Worm (Caenorhabditis elegans) whole organism, L4 larva: Measurements from ENCODE around the gene B0281.3.

Source experiments
- F10B5.3 ChIP-seq: sonication (generic microtip); optimal IDR thresholded peaks from 2 replicates; lab custom pipeline; 2016; ENCODE audit warnings: mild to moderate bottlenecking, missing genetic modification characterization, missing compliant biosample characterization
- R02D3.7 ChIP-seq: fragments of 150-350 bp; sonication (generic microtip); optimal IDR thresholded peaks from 3 replicates; lab custom pipeline; 2014; ENCODE audit warnings: missing biosample characterization, missing genetic modification characterization
- Y105C5A.15 ChIP-seq: fragments of 200-800 bp; sonication (Bioruptor generic); IDR thresholded peaks from 2 replicates; pipeline ENCODE4 v1.3.6; 2022; ENCODE audit warnings: missing genetic modification characterization, missing compliant biosample characterization
- ZK337.2 ChIP-seq: fragments of 200-800 bp; sonication (Bioruptor generic); IDR thresholded peaks from 2 replicates; pipeline ENCODE4 v1.3.6; 2022; ENCODE audit warnings: missing genetic modification reagents, missing genetic modification characterization, missing compliant biosample characterization
- ama-1 ChIP-seq: fragments of 150-350 bp; optimal IDR thresholded peaks from 2 replicates; lab custom pipeline; 2014; ENCODE audit warnings: inconsistent platforms, mixed read lengths
- ceh-20 ChIP-seq: fragments of 200-800 bp; sonication (Bioruptor generic); IDR thresholded peaks from 2 replicates; pipeline ENCODE4 v1.3.6; 2022; ENCODE audit warnings: missing genetic modification reagents, missing genetic modification characterization, missing compliant biosample characterization
- ceh-44 ChIP-seq: fragments of 200-800 bp; sonication (Bioruptor generic); IDR thresholded peaks from 2 replicates; pipeline ENCODE4 v1.3.6; 2022; ENCODE audit warnings: missing genetic modification reagents, missing genetic modification characterization, missing compliant biosample characterization
- cey-2 ChIP-seq: sonication (generic microtip); optimal IDR thresholded peaks from 3 replicates; lab custom pipeline; 2017; ENCODE audit warnings: missing genetic modification characterization, mild to moderate bottlenecking, missing compliant biosample characterization, antibody characterized with exemption, borderline replicate concordance; ENCODE audit not compliant: insufficient read depth
- ctbp-1 ChIP-seq: fragments of 200-800 bp; sonication (Bioruptor generic); IDR thresholded peaks from 2 replicates; pipeline ENCODE4 v1.3.6; 2022; ENCODE audit warnings: missing genetic modification reagents, missing genetic modification characterization, missing compliant biosample characterization
- daf-19 ChIP-seq: fragments of 200-800 bp; sonication (Bioruptor generic); conservative IDR thresholded peaks from 2 replicates; pipeline ENCODE4 v1.3.6; 2022; ENCODE audit warnings: missing genetic modification characterization, missing compliant biosample characterization
- dmd-8 ChIP-seq: fragments of 200-800 bp; sonication (Bioruptor generic); IDR thresholded peaks from 2 replicates; pipeline ENCODE4 v1.3.6; 2022; ENCODE audit warnings: missing genetic modification characterization, missing compliant biosample characterization
- duxl-1 ChIP-seq: sonication (generic microtip); optimal IDR thresholded peaks from 2 replicates; lab custom pipeline; 2016; ENCODE audit warnings: mild to moderate bottlenecking, missing genetic modification characterization, moderate library complexity, missing compliant biosample characterization; ENCODE audit not compliant: poor library complexity
- dve-1 ChIP-seq: sonication (generic microtip); optimal IDR thresholded peaks from 2 replicates; lab custom pipeline; 2017; ENCODE audit warnings: antibody characterized with exemption, mild to moderate bottlenecking, missing genetic modification characterization, missing compliant biosample characterization; ENCODE audit not compliant: insufficient read depth
- hlh-11 ChIP-seq: fragments of 200-800 bp; sonication (Bioruptor generic); optimal IDR thresholded peaks from 2 replicates; lab custom pipeline; 2018; ENCODE audit warnings: mild to moderate bottlenecking, missing genetic modification characterization, missing compliant biosample characterization
- jun-1 ChIP-seq: fragments of 150-350 bp; optimal IDR thresholded peaks from 2 replicates; lab custom pipeline; 2014; ENCODE audit warnings: missing biosample characterization, missing genetic modification reagents, missing genetic modification characterization
- lin-13 ChIP-seq: fragments of 150-350 bp; optimal IDR thresholded peaks from 2 replicates; lab custom pipeline; 2014; ENCODE audit warnings: missing biosample characterization, missing genetic modification reagents, missing genetic modification characterization
- madf-9 ChIP-seq: fragments of 200-800 bp; sonication (Bioruptor generic); conservative IDR thresholded peaks from 2 replicates; pipeline ENCODE4 v1.3.6; 2022; ENCODE audit warnings: missing genetic modification reagents, missing genetic modification characterization, missing compliant biosample characterization
- mdl-1 ChIP-seq, 2 experiments: fragments of 150-350 bp in 1 of 2; sonication (generic microtip) in 1 of 2; optimal IDR thresholded peaks; 2 replicates each; lab custom pipeline; 2014 to 2017; ENCODE audit warnings: missing biosample characterization in 2 of 2, missing genetic modification characterization in 2 of 2
- mdt-29 ChIP-seq: fragments of 200-800 bp; sonication (Bioruptor generic); IDR thresholded peaks from 2 replicates; pipeline ENCODE4 v1.3.6; 2022; ENCODE audit warnings: missing genetic modification reagents, missing genetic modification characterization, missing compliant biosample characterization
- mep-1 ChIP-seq: fragments of 150-350 bp; sonication (generic microtip); optimal IDR thresholded peaks from 3 replicates; lab custom pipeline; 2014; ENCODE audit warnings: missing biosample characterization, missing genetic modification characterization
- mxl-3 ChIP-seq: fragments of 200-800 bp; sonication (Bioruptor generic); optimal IDR thresholded peaks from 2 replicates; lab custom pipeline; 2018; ENCODE audit warnings: mild to moderate bottlenecking, missing genetic modification characterization, missing compliant biosample characterization
- nhr-102 ChIP-seq: sonication (generic microtip); optimal IDR thresholded peaks from 2 replicates; lab custom pipeline; 2016; ENCODE audit warnings: mild to moderate bottlenecking, missing genetic modification characterization, moderate library complexity, missing compliant biosample characterization
- nhr-11 ChIP-seq: fragments of 150-350 bp; optimal IDR thresholded peaks from 2 replicates; lab custom pipeline; 2014; ENCODE audit warnings: missing biosample characterization, missing genetic modification characterization
- nhr-237 ChIP-seq: sonication (generic microtip); optimal IDR thresholded peaks from 2 replicates; lab custom pipeline; 2017; ENCODE audit warnings: missing biosample characterization, missing genetic modification characterization
- nhr-28 ChIP-seq: fragments of 150-350 bp; optimal IDR thresholded peaks from 2 replicates; lab custom pipeline; 2014; ENCODE audit warnings: missing biosample characterization, missing genetic modification characterization
- nhr-41 ChIP-seq: fragments of 200-800 bp; sonication (Bioruptor generic); IDR thresholded peaks from 2 replicates; pipeline ENCODE4 v1.3.6; 2022; ENCODE audit warnings: missing genetic modification reagents, missing genetic modification characterization, missing compliant biosample characterization
- nhr-48 ChIP-seq: sonication (generic microtip); optimal IDR thresholded peaks from 2 replicates; lab custom pipeline; 2016; ENCODE audit warnings: mild to moderate bottlenecking, missing genetic modification characterization, missing compliant biosample characterization
- sdz-12 ChIP-seq: fragments of 200-800 bp; sonication (Bioruptor generic); optimal IDR thresholded peaks from 2 replicates; lab custom pipeline; 2018; ENCODE audit warnings: mild to moderate bottlenecking, missing genetic modification characterization, missing compliant biosample characterization
- set-16 ChIP-seq: fragments of 200-800 bp; sonication (Bioruptor generic); IDR thresholded peaks from 2 replicates; pipeline ENCODE4 v1.3.6; 2022; ENCODE audit warnings: missing genetic modification reagents, missing genetic modification characterization, missing compliant biosample characterization
- snpc-1.2 ChIP-seq: fragments of 200-800 bp; sonication (Bioruptor generic); IDR thresholded peaks from 2 replicates; pipeline ENCODE4 v1.3.6; 2022; ENCODE audit warnings: missing genetic modification reagents, missing genetic modification characterization, missing compliant biosample characterization
- tra-1 ChIP-seq: fragments of 200-800 bp; sonication (Bioruptor generic); IDR thresholded peaks from 2 replicates; pipeline ENCODE4 v1.3.6; 2022; ENCODE audit warnings: missing genetic modification reagents, missing genetic modification characterization, missing compliant biosample characterization
- unc-62 ChIP-seq, 3 experiments: fragments of 150-350 bp in 1 of 3; sonication (generic microtip); optimal IDR thresholded peaks in 2 of 3; peaks in 1 of 3; 1 replicate in 1 of 3; 2 replicates in 2 of 3; lab custom pipeline; 2014 to 2017; ENCODE audit warnings: missing biosample characterization in 3 of 3, missing genetic modification characterization in 3 of 3, missing genetic modification reagents in 3 of 3, missing genotype in 1 of 3
- ztf-11 ChIP-seq: fragments of 150-350 bp; optimal IDR thresholded peaks from 2 replicates; lab custom pipeline; 2014; ENCODE audit warnings: missing biosample characterization, missing genetic modification characterization

The B0281.3 gene

ce11 chrII:2342004-2342479 is 35.2 kb downstream of the B0281.3 start, which contains the start of gene F43C11.6 (continued):
- no peak for TF ChIP-seq sdz-12 (GFP tag; lab: Kevin White, UChicago)
- TF ChIP-seq ctbp-1 (GFP tag; lab: Robert Waterston, UW) = no peak
- TF ChIP-seq Y105C5A.15 (GFP tag; lab: Robert Waterston, UW) = no peak
- no peak for TF ChIP-seq ZK337.2 (GFP tag; lab: Robert Waterston, UW)
- peak; percentile 67 for TF ChIP-seq R02D3.7
- TF ChIP-seq mep-1 (tag; lab: Kevin White, UChicago) = no peak

DNA sequence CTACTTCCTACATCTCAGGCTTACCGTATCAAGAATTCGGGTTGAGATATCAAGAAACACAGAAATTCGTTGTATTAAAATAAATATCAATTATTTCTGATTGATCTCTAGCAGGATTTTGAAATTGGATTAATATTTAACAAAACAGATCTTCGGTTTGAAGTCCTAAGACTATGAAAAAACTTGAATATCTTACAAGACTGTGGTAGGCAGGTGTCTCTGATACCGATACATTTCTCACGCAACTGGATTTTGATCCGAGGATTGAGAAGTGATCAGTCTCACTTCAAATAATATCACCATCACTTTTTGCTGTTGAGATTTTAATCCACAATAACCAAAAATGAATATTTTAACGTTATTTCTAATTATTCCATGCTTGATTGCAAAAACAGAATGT is 39.8 kb downstream of the B0281.3 start, which contains the start of gene F43C11.4:
Gene F43C11.4 (plus strand): TSS at position 301 of the 400 bp plus-strand sequence.
- TF ChIP-seq duxl-1 (tag; lab: Kevin White, UChicago) = no peak
- no peak for TF ChIP-seq unc-62 (GFP tag; optimal IDR thresholded peaks at IDR 0.05 in 1 of 2; lab: Kevin White, UChicago)
- no peak for TF ChIP-seq unc-62 (tag; optimal IDR thresholded peaks at IDR 0.05; lab: Kevin White, UChicago)
- no peak for TF ChIP-seq ceh-44 (GFP tag; lab: Robert Waterston, UW)
- TF ChIP-seq mep-1 (tag; lab: Kevin White, UChicago) = no peak
- no peak for TF ChIP-seq hlh-11 (tag; lab: Kevin White, UChicago)
- no peak for TF ChIP-seq ctbp-1 (GFP tag; lab: Robert Waterston, UW)
- no peak for TF ChIP-seq nhr-48 (tag; lab: Kevin White, UChicago)
- TF ChIP-seq nhr-41 (GFP tag; lab: Robert Waterston, UW) = no peak
- TF ChIP-seq mdt-29 = no peak
- TF ChIP-seq ztf-11 (tag; lab: Kevin White, UChicago) = no peak
- TF ChIP-seq dmd-8 (GFP tag; lab: Robert Waterston, UW) = no peak
- TF ChIP-seq lin-13 (GFP tag; lab: Kevin White, UChicago) = no peak
- TF ChIP-seq mdl-1 (tag; optimal IDR thresholded peaks at IDR 0.05; lab: Kevin White, UChicago) = no peak
- no peak for TF ChIP-seq ama-1 (lab: Kevin White, UChicago)
- TF ChIP-seq snpc-1.2 (GFP tag; lab: Robert Waterston, UW) = no peak
- TF ChIP-seq nhr-237 = no peak
- no peak for TF ChIP-seq ceh-20 (GFP tag; lab: Robert Waterston, UW)
- TF ChIP-seq F10B5.3 = no peak
- no peak for TF ChIP-seq set-16 (GFP tag; lab: Robert Waterston, UW)
- TF ChIP-seq, all 104 proteins: peak for 0

ce11 chrII:2352546-2352945 is 45.7 kb downstream of the B0281.3 start, which contains the start of gene F43C11.10:
Gene F43C11.10 (minus strand): TSS chrII:2352646.
- TF ChIP-seq cey-2 (tag; lab: Kevin White, UChicago) (no peak), mxl-3 (GFP tag; lab: Kevin White, UChicago) (no peak), R02D3.7 (no peak), dve-1 (tag; lab: Kevin White, UChicago) (no peak), daf-19 (GFP tag; lab: Robert Waterston, UW) (no peak), nhr-102 (tag; lab: Kevin White, UChicago) (no peak), nhr-11 (tag; lab: Kevin White, UChicago) (no peak), jun-1 (tag; lab: Kevin White, UChicago) (no peak), madf-9 (GFP tag; lab: Robert Waterston, UW) (no peak)

DNA sequence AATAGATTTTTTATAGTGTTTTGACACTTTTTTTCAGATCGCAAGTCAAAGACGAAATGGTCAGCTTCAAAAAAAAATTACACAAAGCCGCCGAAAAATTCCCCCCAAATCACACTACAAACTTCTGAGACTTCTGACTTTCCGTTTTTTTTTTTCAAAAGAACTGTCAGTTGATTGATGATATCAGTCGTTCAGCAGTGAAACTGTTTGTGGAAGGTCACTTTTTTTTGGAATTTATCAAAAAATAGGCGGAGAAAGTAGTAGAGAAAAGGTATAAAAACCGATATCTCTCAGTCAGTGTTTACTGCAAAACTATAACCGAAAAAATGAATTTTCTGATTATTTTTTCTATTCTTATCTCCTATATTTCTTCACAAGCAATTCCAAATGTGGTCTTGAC is 46.2 kb downstream of the B0281.3 start, which contains the start of gene F43C11.3:
Gene F43C11.3 (plus strand): TSS at position 301 of the 400 bp plus-strand sequence.
- TF ChIP-seq tra-1 (GFP tag; lab: Robert Waterston, UW) (no peak), nhr-28 (tag; lab: Kevin White, UChicago) (peak; percentile 43)
- TF ChIP-seq, all 104 proteins: peak for 1
